Worm (Caenorhabditis elegans) whole organism, L2 larva: ENCODE data around the gene uroc-1.

Experiments used
- C34F6.9 ChIP-seq: fragments of 150-350 bp; optimal IDR thresholded peaks from 2 replicates; lab custom pipeline; 2014; ENCODE audit warnings: missing biosample characterization, missing genetic modification characterization
- F13H6.1 ChIP-seq: sonication (generic microtip); optimal IDR thresholded peaks from 2 replicates; lab custom pipeline; 2016; ENCODE audit warnings: missing genetic modification characterization, missing compliant biosample characterization
- Y55F3AM.14 ChIP-seq: fragments of 200-800 bp; sonication (Bioruptor generic); optimal IDR thresholded peaks from 2 replicates; lab custom pipeline; 2018; ENCODE audit warnings: mild to moderate bottlenecking, missing genetic modification characterization, missing compliant biosample characterization
- alr-1 ChIP-seq: fragments of 150-350 bp; optimal IDR thresholded peaks from 2 replicates; lab custom pipeline; 2014; ENCODE audit warnings: missing biosample characterization, missing genetic modification characterization
- ama-1 ChIP-seq: fragments of 150-350 bp; optimal IDR thresholded peaks from 2 replicates; lab custom pipeline; 2018; ENCODE audit warnings: inconsistent platforms
- blmp-1 ChIP-seq: sonication (generic microtip); optimal IDR thresholded peaks from 2 replicates; lab custom pipeline; 2017; ENCODE audit warnings: missing genetic modification characterization, mild to moderate bottlenecking, missing compliant biosample characterization, antibody characterized with exemption, moderate library complexity; ENCODE audit not compliant: insufficient read depth
- crh-2 ChIP-seq: sonication (generic microtip); optimal IDR thresholded peaks from 2 replicates; lab custom pipeline; 2017; ENCODE audit warnings: missing biosample characterization, missing genetic modification characterization
- dmd-4 ChIP-seq: sonication (generic microtip); optimal IDR thresholded peaks from 2 replicates; lab custom pipeline; 2017; ENCODE audit warnings: missing biosample characterization, missing genetic modification characterization
- egl-27 ChIP-seq: sonication (generic microtip); optimal IDR thresholded peaks from 3 replicates; lab custom pipeline; 2017; ENCODE audit warnings: missing biosample characterization, missing genetic modification reagents, missing genetic modification characterization
- elt-3 ChIP-seq: sonication (generic microtip); optimal IDR thresholded peaks from 2 replicates; lab custom pipeline; 2017; ENCODE audit warnings: missing biosample characterization, missing genetic modification characterization
- fos-1 ChIP-seq: fragments of 150-350 bp; optimal IDR thresholded peaks from 2 replicates; lab custom pipeline; 2014; ENCODE audit warnings: missing biosample characterization, missing genetic modification characterization
- gmeb-1 ChIP-seq: fragments of 150-350 bp; optimal IDR thresholded peaks from 2 replicates; lab custom pipeline; 2014; ENCODE audit warnings: missing biosample characterization, missing genetic modification characterization
- lin-11 ChIP-seq: fragments of 150-350 bp; sonication (generic microtip); optimal IDR thresholded peaks from 2 replicates; lab custom pipeline; 2014; ENCODE audit warnings: missing biosample characterization, missing genetic modification characterization, inconsistent platforms, mixed read lengths
- lin-13 ChIP-seq: fragments of 150-350 bp; optimal IDR thresholded peaks from 2 replicates; lab custom pipeline; 2014; ENCODE audit warnings: missing biosample characterization, missing genetic modification reagents, missing genetic modification characterization
- lsy-2 ChIP-seq, 2 experiments: fragments of 150-350 bp in 1 of 2; sonication (generic microtip) in 1 of 2; optimal IDR thresholded peaks; 2 replicates each; lab custom pipeline; 2014 to 2017; ENCODE audit warnings: missing biosample characterization in 2 of 2, missing genetic modification characterization in 2 of 2
- mab-5 ChIP-seq: fragments of 150-350 bp; optimal IDR thresholded peaks from 2 replicates; lab custom pipeline; 2014; ENCODE audit warnings: missing biosample characterization, missing genetic modification characterization
- mbf-1 ChIP-seq: sonication (generic microtip); optimal IDR thresholded peaks from 2 replicates; lab custom pipeline; 2017; ENCODE audit warnings: missing biosample characterization, missing genetic modification characterization
- mdl-1 ChIP-seq, 2 experiments: fragments of 150-350 bp in 1 of 2; sonication (generic microtip) in 1 of 2; optimal IDR thresholded peaks; 2 replicates each; lab custom pipeline; 2017; ENCODE audit warnings: missing biosample characterization in 2 of 2, missing genetic modification characterization in 2 of 2
- nhr-10 ChIP-seq: sonication (generic microtip); optimal IDR thresholded peaks from 2 replicates; lab custom pipeline; 2017; ENCODE audit warnings: missing biosample characterization, missing genetic modification characterization
- nhr-12 ChIP-seq: fragments of 150-350 bp; optimal IDR thresholded peaks from 2 replicates; lab custom pipeline; 2014; ENCODE audit warnings: missing biosample characterization, missing genetic modification characterization
- nhr-129 ChIP-seq: fragments of 150-350 bp; optimal IDR thresholded peaks from 2 replicates; lab custom pipeline; 2014; ENCODE audit warnings: missing biosample characterization, missing genetic modification characterization
- nhr-21 ChIP-seq: fragments of 150-350 bp; optimal IDR thresholded peaks from 2 replicates; lab custom pipeline; 2014; ENCODE audit warnings: missing biosample characterization, missing genetic modification characterization
- nhr-25 ChIP-seq: fragments of 150-350 bp; sonication (generic microtip); optimal IDR thresholded peaks from 3 replicates; lab custom pipeline; 2014; ENCODE audit warnings: missing biosample characterization, missing genetic modification characterization
- nhr-6 ChIP-seq: fragments of 150-350 bp; optimal IDR thresholded peaks from 2 replicates; lab custom pipeline; 2014; ENCODE audit warnings: missing biosample characterization, missing genetic modification characterization
- nhr-77 ChIP-seq: fragments of 150-350 bp; optimal IDR thresholded peaks from 2 replicates; lab custom pipeline; 2014; ENCODE audit warnings: missing biosample characterization, missing genetic modification characterization
- peb-1 ChIP-seq: fragments of 150-350 bp; optimal IDR thresholded peaks from 2 replicates; lab custom pipeline; 2014; ENCODE audit warnings: missing biosample characterization, missing genetic modification characterization
- sem-4 ChIP-seq: fragments of 150-350 bp; optimal IDR thresholded peaks from 2 replicates; lab custom pipeline; 2014; ENCODE audit warnings: missing biosample characterization, missing genetic modification reagents, missing genetic modification characterization
- skn-1 ChIP-seq: sonication (generic microtip); optimal IDR thresholded peaks from 2 replicates; lab custom pipeline; 2017; ENCODE audit warnings: missing biosample characterization, missing genetic modification characterization
- sma-3 ChIP-seq: sonication (generic microtip); optimal IDR thresholded peaks from 2 replicates; lab custom pipeline; 2016; ENCODE audit warnings: missing genetic modification reagents, missing genetic modification characterization, missing compliant biosample characterization
- sma-9 ChIP-seq, 2 experiments: fragments of 150-350 bp in 1 of 2; sonication (generic microtip) in 1 of 2; optimal IDR thresholded peaks; 2 replicates each; lab custom pipeline; 2014 to 2016; ENCODE audit warnings: missing genetic modification characterization in 2 of 2, mild to moderate bottlenecking in 1 of 2, missing biosample characterization in 1 of 2, missing compliant biosample characterization in 1 of 2, missing genetic modification reagents in 1 of 2, moderate library complexity in 1 of 2
- snpc-4 ChIP-seq: fragments of 150-350 bp; optimal IDR thresholded peaks from 2 replicates; lab custom pipeline; 2014; ENCODE audit warnings: missing biosample characterization, missing genetic modification characterization
- unc-39 ChIP-seq: fragments of 150-350 bp; optimal IDR thresholded peaks from 2 replicates; lab custom pipeline; 2014; ENCODE audit warnings: missing biosample characterization, missing genetic modification characterization
- unc-55 ChIP-seq: fragments of 150-350 bp; sonication (generic microtip); optimal IDR thresholded peaks from 3 replicates; lab custom pipeline; 2014; ENCODE audit warnings: missing biosample characterization, missing genetic modification reagents, missing genetic modification characterization
- zag-1 ChIP-seq: fragments of 150-350 bp; optimal IDR thresholded peaks from 2 replicates; lab custom pipeline; 2014; ENCODE audit warnings: missing biosample characterization, missing genetic modification characterization
- ztf-11 ChIP-seq: sonication (generic microtip); optimal IDR thresholded peaks from 2 replicates; lab custom pipeline; 2017; ENCODE audit warnings: missing biosample characterization, missing genetic modification characterization
- ztf-4 ChIP-seq: fragments of 150-350 bp; optimal IDR thresholded peaks from 2 replicates; lab custom pipeline; 2014; ENCODE audit warnings: missing biosample characterization, missing genetic modification characterization

uroc-1 gene

DNA sequence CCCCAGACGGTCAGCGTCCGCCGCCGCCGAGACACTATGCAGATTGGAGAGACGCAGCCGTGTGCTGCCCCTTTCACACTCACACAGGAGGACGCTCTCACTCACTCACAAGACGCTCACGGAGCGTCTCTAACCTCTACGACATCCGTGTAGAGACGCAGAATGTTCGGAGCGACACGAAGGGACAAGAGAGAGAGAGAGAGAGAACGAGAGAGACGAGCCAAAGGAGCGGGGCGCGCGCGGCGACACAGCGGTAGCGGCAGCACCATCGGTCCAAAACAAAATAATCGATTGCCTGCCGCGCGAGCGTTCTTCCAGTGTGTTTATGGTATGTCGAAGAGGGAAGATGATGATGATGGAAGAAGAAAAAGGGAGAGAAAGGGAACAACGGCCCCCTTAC is 50.2 kb downstream of the uroc-1 start (continued):
- TF ChIP-seq gmeb-1 (tag; lab: Kevin White, UChicago): peak; percentile 69
- peak; percentile 86 for TF ChIP-seq lin-13 (GFP tag; lab: Kevin White, UChicago)
- peak; percentile 57 for TF ChIP-seq alr-1 (tag; lab: Kevin White, UChicago)
- peak; percentile 45 to 63 for TF ChIP-seq mdl-1 (tag; optimal IDR thresholded peaks at IDR 0.05; lab: Kevin White, UChicago)
- peak; percentile 52 for TF ChIP-seq snpc-4
- peak; percentile 84 for TF ChIP-seq lin-11 (tag; lab: Kevin White, UChicago)
- no peak for TF ChIP-seq ztf-11 (tag; lab: Kevin White, UChicago)
- peak; percentile 77 for TF ChIP-seq mab-5 (tag; lab: Kevin White, UChicago)

DNA sequence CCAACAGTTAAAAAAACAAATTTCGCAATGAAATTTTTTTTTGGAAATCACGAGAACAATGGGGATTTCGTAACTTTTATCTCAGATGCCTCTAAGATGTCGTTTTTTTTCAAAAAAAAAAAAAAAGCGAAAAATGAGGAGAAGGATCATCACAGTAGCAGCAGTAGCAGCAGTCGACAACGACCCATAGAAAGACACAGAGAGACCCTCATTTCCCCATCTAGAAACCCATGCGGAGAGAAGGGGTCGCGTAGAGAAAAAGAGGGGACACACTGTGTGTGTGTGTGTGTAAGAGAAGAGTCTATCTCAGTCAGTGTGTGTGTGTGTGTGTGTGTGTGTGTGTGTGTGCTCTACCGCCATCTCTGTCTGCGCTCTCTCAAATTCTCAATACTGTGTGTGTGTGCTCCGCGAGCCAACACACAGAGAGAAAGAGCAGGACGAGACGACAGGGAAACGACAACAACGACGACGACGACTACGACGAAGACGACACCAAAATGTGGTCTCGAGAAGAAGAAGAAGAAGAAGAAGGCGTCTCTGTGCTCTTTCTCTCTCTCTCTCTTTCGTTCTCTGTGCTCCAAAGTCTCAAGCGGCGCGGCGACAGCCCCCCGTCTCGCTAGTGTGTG is 51.0 kb downstream of the uroc-1 start:
- TF ChIP-seq lin-11 (tag; lab: Kevin White, UChicago): peak; percentile 81
- TF ChIP-seq gmeb-1 (tag; lab: Kevin White, UChicago): peak; percentile 31
- peak; percentile 9 for TF ChIP-seq Y55F3AM.14
- peak; percentile 56 for TF ChIP-seq snpc-4
- TF ChIP-seq nhr-12 (tag; lab: Kevin White, UChicago): no peak
- peak; percentile 95 for TF ChIP-seq nhr-129
- TF ChIP-seq egl-27 (tag; lab: Kevin White, UChicago): peak; percentile 41
- TF ChIP-seq sma-3: no peak
- TF ChIP-seq lsy-2 (tag; optimal IDR thresholded peaks at IDR 0.05; lab: Kevin White, UChicago): peak; percentile 40 to 70
- peak; percentile 21 for TF ChIP-seq unc-39 (tag; lab: Kevin White, UChicago)
- TF ChIP-seq nhr-77 (tag; lab: Kevin White, UChicago): no peak
- TF ChIP-seq dmd-4 (tag; lab: Kevin White, UChicago): no peak
- peak; percentile 94 for TF ChIP-seq F13H6.1 (tag; lab: Kevin White, UChicago)
- no peak for TF ChIP-seq ztf-11 (tag; lab: Kevin White, UChicago)
- peak; percentile 27 for TF ChIP-seq sem-4 (tag; lab: Kevin White, UChicago)
- TF ChIP-seq lin-13 (GFP tag; lab: Kevin White, UChicago): peak; percentile 77
- no peak for TF ChIP-seq elt-3 (tag; lab: Kevin White, UChicago)
- no peak for TF ChIP-seq mbf-1
- peak; percentile 67 for TF ChIP-seq C34F6.9 (tag; lab: Kevin White, UChicago)
- TF ChIP-seq blmp-1 (tag; lab: Kevin White, UChicago): peak; percentile 42
- peak; percentile 9 for TF ChIP-seq ama-1 (lab: Kevin White, UChicago)
- TF ChIP-seq mab-5 (tag; lab: Kevin White, UChicago): peak; percentile 53
- TF ChIP-seq sma-9 (GFP tag; optimal IDR thresholded peaks at IDR 0.05; lab: Kevin White, UChicago): peak; percentile 72
- no peak for TF ChIP-seq sma-9 (tag; optimal IDR thresholded peaks at IDR 0.05; lab: Kevin White, UChicago)
- TF ChIP-seq unc-55 (GFP tag; lab: Kevin White, UChicago): peak; percentile 69
- no peak for TF ChIP-seq peb-1 (tag; lab: Kevin White, UChicago)
- TF ChIP-seq fos-1 (tag; lab: Kevin White, UChicago): peak; percentile 69
- peak in 1 of 2 experiments; percentile 59 for TF ChIP-seq mdl-1 (tag; optimal IDR thresholded peaks at IDR 0.05; lab: Kevin White, UChicago)
- peak; percentile 75 for TF ChIP-seq zag-1 (tag; lab: Kevin White, UChicago)
- peak; percentile 84 for TF ChIP-seq crh-2
- peak; percentile 37 for TF ChIP-seq nhr-21
- TF ChIP-seq ztf-4 (tag; lab: Kevin White, UChicago): peak; percentile 67
- peak; percentile 69 for TF ChIP-seq nhr-25
- peak; percentile 70 for TF ChIP-seq nhr-6
- TF ChIP-seq, all 48 proteins: peak for 25

DNA sequence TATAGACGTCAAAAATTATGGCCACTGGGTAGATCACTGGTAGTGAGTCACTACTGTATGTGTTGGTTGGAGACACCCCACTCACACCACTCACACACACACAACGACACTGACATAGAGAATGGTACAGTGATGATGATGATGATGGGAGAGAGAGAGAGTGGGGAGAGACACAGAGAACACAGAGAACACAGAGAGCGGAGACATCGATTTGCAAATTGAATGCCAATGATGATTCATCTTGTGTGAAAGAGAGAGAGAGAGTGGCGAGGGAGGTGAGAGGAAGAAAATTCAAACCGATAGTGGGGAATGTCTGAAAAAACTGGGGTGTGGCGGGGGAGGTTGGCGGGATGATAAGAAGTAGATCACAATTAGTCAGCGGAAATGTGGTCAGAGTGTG is 52.6 kb downstream of the uroc-1 start:
- no peak for TF ChIP-seq unc-39 (tag; lab: Kevin White, UChicago)
- TF ChIP-seq nhr-21: peak; percentile 42
- no peak for TF ChIP-seq nhr-10 (tag; lab: Kevin White, UChicago)
- TF ChIP-seq lin-13 (GFP tag; lab: Kevin White, UChicago): peak; percentile 58
- no peak for TF ChIP-seq gmeb-1 (tag; lab: Kevin White, UChicago)
- no peak for TF ChIP-seq mbf-1
- TF ChIP-seq crh-2: peak; percentile 64
- no peak for TF ChIP-seq dmd-4 (tag; lab: Kevin White, UChicago)
- peak; percentile 83 for TF ChIP-seq nhr-129
- peak; percentile 47 for TF ChIP-seq blmp-1 (tag; lab: Kevin White, UChicago)
- peak; percentile 42 for TF ChIP-seq C34F6.9 (tag; lab: Kevin White, UChicago)
- peak; percentile 37 for TF ChIP-seq F13H6.1 (tag; lab: Kevin White, UChicago)
- no peak for TF ChIP-seq Y55F3AM.14
- TF ChIP-seq sma-9 (GFP tag; optimal IDR thresholded peaks at IDR 0.05; lab: Kevin White, UChicago): peak; percentile 64
- TF ChIP-seq sma-9 (tag; optimal IDR thresholded peaks at IDR 0.05; lab: Kevin White, UChicago): no peak
- peak; percentile 73 for TF ChIP-seq nhr-25
- TF ChIP-seq sma-3: peak; percentile 78
- TF ChIP-seq ztf-4 (tag; lab: Kevin White, UChicago): peak; percentile 51
- peak in 1 of 2 experiments; percentile 43 for TF ChIP-seq lsy-2 (tag; optimal IDR thresholded peaks at IDR 0.05; lab: Kevin White, UChicago)
- peak; percentile 40 for TF ChIP-seq nhr-6
- TF ChIP-seq skn-1: no peak
- TF ChIP-seq fos-1 (tag; lab: Kevin White, UChicago): peak; percentile 100
